Worm (Caenorhabditis elegans) whole organism, late embryonic: ENCODE results near the gene pck-1.

ENCODE experiments used
- T23F11.4 ChIP-seq: fragments of 200-800 bp; sonication (Bioruptor generic); optimal IDR thresholded peaks from 2 replicates; lab custom pipeline; 2018; ENCODE audit warnings: mild to moderate bottlenecking, missing genetic modification characterization, missing compliant biosample characterization
- ceh-19 ChIP-seq: fragments of 200-800 bp; sonication (Bioruptor generic); optimal IDR thresholded peaks from 2 replicates; lab custom pipeline; 2018; ENCODE audit warnings: mild to moderate bottlenecking, missing genetic modification characterization, missing compliant biosample characterization
- hlh-8 ChIP-seq: sonication (generic microtip); optimal IDR thresholded peaks from 2 replicates; lab custom pipeline; 2016; ENCODE audit warnings: missing genotype, missing genetic modification characterization, missing compliant biosample characterization
- rnt-1 ChIP-seq: sonication (generic microtip); optimal IDR thresholded peaks from 2 replicates; lab custom pipeline; 2016; ENCODE audit warnings: missing genetic modification characterization, missing compliant biosample characterization
- sox-2 ChIP-seq: fragments of 200-800 bp; sonication (Bioruptor generic); IDR thresholded peaks from 2 replicates; pipeline ENCODE4 v1.3.6; 2022; ENCODE audit warnings: missing genetic modification reagents, missing genetic modification characterization, missing compliant biosample characterization
- ztf-16 ChIP-seq: sonication (generic microtip); optimal IDR thresholded peaks from 2 replicates; lab custom pipeline; 2017; ENCODE audit warnings: missing genetic modification characterization, missing compliant biosample characterization

- TF ChIP-seq rnt-1 (tag; lab: Kevin White, UChicago): no peak
- no peak for TF ChIP-seq sox-2 (GFP tag; lab: Robert Waterston, UW)
- TF ChIP-seq T23F11.4 (GFP tag; lab: Kevin White, UChicago): no peak
- no peak for TF ChIP-seq ztf-16 (tag; lab: Kevin White, UChicago)
- no peak for TF ChIP-seq ceh-19 (GFP tag; lab: Kevin White, UChicago)
- TF ChIP-seq hlh-8 (tag; lab: Kevin White, UChicago): no peak
Measured at ce11 chrIII:64747-65625, 1.1 kb downstream of the pck-1 start.
